Fruit fly (Drosophila melanogaster): ENCODE measurements around the gene CG5800.

The CG5800 gene

DNA sequence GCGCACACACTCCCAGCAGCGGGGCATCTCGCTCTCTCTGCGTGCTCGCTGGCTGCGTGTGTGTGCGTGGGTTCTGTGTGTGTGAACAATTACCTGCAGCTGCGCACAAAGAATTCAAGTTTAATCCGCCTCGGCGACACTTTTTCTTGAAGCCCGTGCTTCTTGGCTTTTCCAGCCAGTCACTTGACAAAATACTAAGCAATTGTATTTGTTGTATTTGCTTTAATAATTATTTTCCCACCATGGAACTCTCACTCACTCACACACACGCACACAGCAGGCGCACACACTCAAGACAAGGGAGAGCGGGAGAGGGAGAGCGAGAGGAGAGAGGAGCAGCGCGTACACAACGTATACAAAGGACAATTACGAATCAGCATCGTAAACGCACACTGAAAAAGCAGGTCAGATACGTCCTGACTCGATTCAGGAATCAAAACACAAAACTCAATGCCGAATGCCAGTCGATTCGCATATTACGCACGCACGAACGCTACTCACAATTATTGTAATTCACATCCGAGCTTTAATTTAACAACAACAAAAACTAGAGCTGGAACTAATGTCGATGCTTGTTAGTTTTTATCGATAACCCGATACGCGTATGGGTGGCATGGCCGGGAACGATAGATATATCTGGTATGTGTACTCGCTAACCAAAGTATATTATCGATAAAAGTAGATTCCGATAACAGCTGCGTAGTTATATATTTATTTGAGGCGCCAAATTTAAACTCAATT is 16.1 kb downstream of the CG5800 start, which contains the start of gene RhoGAPp190 (continued):
- TF ChIP-seq gsb-n (tag; optimal IDR thresholded peaks at IDR 0.05) = peak; percentile 17
- TF ChIP-seq E2f2 (GFP tag; IDR thresholded peaks at IDR 0.05) = peak; percentile 93
- TF ChIP-seq pnt (GFP tag; optimal IDR thresholded peaks at IDR 0.05) = no peak
- peak; percentile 45 for TF ChIP-seq CG9797 (GFP tag; optimal IDR thresholded peaks at IDR 0.05)
- no peak for TF ChIP-seq sens-2 (GFP tag; IDR thresholded peaks at IDR 0.05)
- peak; percentile 89 for TF ChIP-seq vnd (GFP tag; IDR thresholded peaks at IDR 0.05; ENCODE audit: partially characterized antibody)
- peak; percentile 88 for TF ChIP-seq sna (GFP tag; IDR thresholded peaks at IDR 0.05; ENCODE audit: partially characterized antibody)
- peak; percentile 31 for TF ChIP-seq CG13894 (tag; optimal IDR thresholded peaks at IDR 0.05)
- TF ChIP-seq gfzf (GFP tag; optimal IDR thresholded peaks at IDR 0.05) = peak; percentile 48
- peak; percentile 8 for TF ChIP-seq grau (tag; optimal IDR thresholded peaks at IDR 0.05)
- no peak for TF ChIP-seq luna (GFP tag; optimal IDR thresholded peaks at IDR 0.05)
- peak; percentile 82 for TF ChIP-seq Scr (GFP tag; IDR thresholded peaks at IDR 0.05; ENCODE audit: partially characterized antibody)
- TF ChIP-seq CG7839 (tag; optimal IDR thresholded peaks at IDR 0.05) = no peak
- peak; percentile 39 for TF ChIP-seq HmgZ (tag; optimal IDR thresholded peaks at IDR 0.05)
- TF ChIP-seq CG1647 (GFP tag; optimal IDR thresholded peaks at IDR 0.05) = peak; percentile 13

dm6 chrX:17656501-17656900 is 20.4 kb downstream of the CG5800 start, which contains the start of gene IntS2:
Gene IntS2 (minus strand): TSS chrX:17656818.
- peak; percentile 20 for TF ChIP-seq pzg (GFP tag; optimal IDR thresholded peaks at IDR 0.05)
- TF ChIP-seq CG10147 (GFP tag; optimal IDR thresholded peaks at IDR 0.05) = no peak
- TF ChIP-seq ftz-f1 (GFP tag; optimal IDR thresholded peaks at IDR 0.05) = no peak
- peak; percentile 58 for TF ChIP-seq MBD-R2 (GFP tag; IDR thresholded peaks at IDR 0.05)
- TF ChIP-seq Nf-YA (GFP tag; IDR thresholded peaks at IDR 0.05) = no peak
- TF ChIP-seq CG34422 (GFP tag; IDR thresholded peaks at IDR 0.05) = peak; percentile 56; the same call in 1 of the 3 replicates
- no peak for TF ChIP-seq otp (GFP tag; IDR thresholded peaks at IDR 0.05)
- no peak for TF ChIP-seq zen2 (GFP tag; IDR thresholded peaks at IDR 0.05; ENCODE audit: partially characterized antibody)
- no peak for TF ChIP-seq ara (GFP tag; IDR thresholded peaks at IDR 0.05)
- peak; percentile 86 for TF ChIP-seq scrt (GFP tag; optimal IDR thresholded peaks at IDR 0.05)
- no peak for TF ChIP-seq CG6765 (GFP tag; optimal IDR thresholded peaks at IDR 0.05)
- no peak for TF ChIP-seq sima (GFP tag; optimal IDR thresholded peaks at IDR 0.05)
- no peak for TF ChIP-seq CG10462 (GFP tag; optimal IDR thresholded peaks at IDR 0.05)
- TF ChIP-seq CG2116 (GFP tag; optimal IDR thresholded peaks at IDR 0.05) = no peak
- TF ChIP-seq CG3995 (GFP tag; optimal IDR thresholded peaks at IDR 0.05) = peak; percentile 70
- TF ChIP-seq CG9797 (GFP tag; optimal IDR thresholded peaks at IDR 0.05) = peak; percentile 2
- TF ChIP-seq Med (GFP tag) = peak; percentile 66
- 0 out of 3 replicates have a peak, but pooled peaks have one; percentile 11 for TF ChIP-seq ci (GFP tag; IDR thresholded peaks at IDR 0.05)
- TF ChIP-seq gsb-n (tag; optimal IDR thresholded peaks at IDR 0.05) = no peak
- peak; percentile 2 for TF ChIP-seq CG4617 (GFP tag; optimal IDR thresholded peaks at IDR 0.05; ENCODE audit: borderline replicate concordance)
- no peak for TF ChIP-seq emc (GFP tag; optimal IDR thresholded peaks at IDR 0.05)
- peak; percentile 64 for TF ChIP-seq MESR4 (GFP tag; optimal IDR thresholded peaks at IDR 0.05)

dm6 chrX:17657050-17657696 is 21.1 kb downstream of the CG5800 start, which contains the start of gene beta-Spec:
Gene beta-Spec (plus strand): TSS chrX:17657372.
- peak; percentile 79; the same call in 1 of the 2 replicates for TF ChIP-seq CG32767 (GFP tag; IDR thresholded peaks at IDR 0.05)
- no peak for TF ChIP-seq fru (optimal IDR thresholded peaks at IDR 0.05)
- no peak for TF ChIP-seq HHEX (GFP tag; optimal IDR thresholded peaks at IDR 0.05)
- TF ChIP-seq org-1 (GFP tag; optimal IDR thresholded peaks at IDR 0.05) = no peak
- peak; percentile 4 for TF ChIP-seq dmrt11E (tag; optimal IDR thresholded peaks at IDR 0.05)
- TF ChIP-seq Hey (tag; optimal IDR thresholded peaks at IDR 0.05) = no peak
- TF ChIP-seq pzg (GFP tag; optimal IDR thresholded peaks at IDR 0.05) = peak; percentile 28
- no peak for TF ChIP-seq Oaz (GFP tag; IDR thresholded peaks at IDR 0.05)
- peak; percentile 21 for TF ChIP-seq CG2712 (tag; optimal IDR thresholded peaks at IDR 0.05)
- TF ChIP-seq E2f2 (GFP tag; IDR thresholded peaks at IDR 0.05) = 0 out of 2 replicates have a peak, but pooled peaks have one; percentile 18
- TF ChIP-seq lov (optimal IDR thresholded peaks at IDR 0.05) = no peak
- no peak for TF ChIP-seq lov (GFP tag; IDR thresholded peaks at IDR 0.05)
- TF ChIP-seq kni (GFP tag; optimal IDR thresholded peaks at IDR 0.05) = peak; percentile 37
- TF ChIP-seq CG16863 (GFP tag; optimal IDR thresholded peaks at IDR 0.05) = no peak
